Worm (Caenorhabditis elegans) whole organism, L4 larva: ENCODE measurements around the gene drr-1.

Experiments
- F26F4.8 ChIP-seq: fragments of 200-800 bp; sonication (Bioruptor generic); conservative IDR thresholded peaks from 2 replicates; pipeline ENCODE4 v1.3.6; 2022; ENCODE audit warnings: missing genetic modification characterization, missing compliant biosample characterization
- T26A8.4 ChIP-seq: fragments of 200-800 bp; sonication (Bioruptor generic); IDR thresholded peaks from 2 replicates; pipeline ENCODE4 v1.3.6; 2022; ENCODE audit warnings: missing genetic modification characterization, missing compliant biosample characterization
- aha-1 ChIP-seq: fragments of 150-350 bp; peaks from one replicate; lab custom pipeline; 2014; ENCODE audit warnings: missing biosample characterization, missing genetic modification characterization
- ama-1 ChIP-seq: fragments of 150-350 bp; optimal IDR thresholded peaks from 2 replicates; lab custom pipeline; 2014; ENCODE audit warnings: inconsistent platforms, mixed read lengths
- ceh-20 ChIP-seq: fragments of 200-800 bp; sonication (Bioruptor generic); IDR thresholded peaks from 2 replicates; pipeline ENCODE4 v1.3.6; 2022; ENCODE audit warnings: missing genetic modification reagents, missing genetic modification characterization, missing compliant biosample characterization
- ces-1 ChIP-seq: fragments of 150-350 bp; sonication (generic microtip); optimal IDR thresholded peaks from 4 replicates; lab custom pipeline; 2014; ENCODE audit warnings: missing biosample characterization, missing genetic modification reagents, missing genetic modification characterization
- cey-2 ChIP-seq: sonication (generic microtip); optimal IDR thresholded peaks from 3 replicates; lab custom pipeline; 2017; ENCODE audit warnings: missing genetic modification characterization, mild to moderate bottlenecking, missing compliant biosample characterization, antibody characterized with exemption, borderline replicate concordance; ENCODE audit not compliant: insufficient read depth
- daf-12 ChIP-seq: fragments of 150-350 bp; optimal IDR thresholded peaks from 2 replicates; lab custom pipeline; 2014; ENCODE audit warnings: missing biosample characterization, missing genetic modification reagents, missing genetic modification characterization
- daf-16 ChIP-seq, 3 experiments: sonication (generic microtip); optimal IDR thresholded peaks; 2 replicates each; lab custom pipeline; 2016 to 2017; ENCODE audit warnings: missing genetic modification characterization in 3 of 3, missing genetic modification reagents in 3 of 3, mild to moderate bottlenecking in 2 of 3, missing compliant biosample characterization in 2 of 3, missing biosample characterization in 1 of 3, moderate library complexity in 1 of 3
- dmd-9 ChIP-seq: fragments of 200-800 bp; sonication (Bioruptor generic); IDR thresholded peaks from 2 replicates; pipeline ENCODE4 v1.3.6; 2022; ENCODE audit warnings: missing genetic modification reagents, missing genetic modification characterization, missing compliant biosample characterization
- dpl-1 ChIP-seq: fragments of 150-350 bp; optimal IDR thresholded peaks from 2 replicates; lab custom pipeline; 2014; ENCODE audit warnings: missing biosample characterization, missing genetic modification reagents, missing genetic modification characterization
- dve-1 ChIP-seq: sonication (generic microtip); optimal IDR thresholded peaks from 2 replicates; lab custom pipeline; 2017; ENCODE audit warnings: antibody characterized with exemption, mild to moderate bottlenecking, missing genetic modification characterization, missing compliant biosample characterization; ENCODE audit not compliant: insufficient read depth
- egl-27 ChIP-seq: sonication (generic microtip); optimal IDR thresholded peaks from 3 replicates; lab custom pipeline; 2017; ENCODE audit warnings: missing biosample characterization, missing genetic modification reagents, missing genetic modification characterization
- fos-1 ChIP-seq: fragments of 150-350 bp; optimal IDR thresholded peaks from 2 replicates; lab custom pipeline; 2014; ENCODE audit warnings: missing biosample characterization, missing genetic modification characterization
- gei-8 ChIP-seq: fragments of 200-800 bp; sonication (Bioruptor generic); optimal IDR thresholded peaks from 2 replicates; lab custom pipeline; 2018; ENCODE audit warnings: mild to moderate bottlenecking, missing genetic modification characterization, missing compliant biosample characterization
- hif-1 ChIP-seq, 2 experiments: sonication (generic microtip); optimal IDR thresholded peaks; 2 replicates each; lab custom pipeline; 2016 to 2017; ENCODE audit warnings: missing compliant biosample characterization in 2 of 2, missing genetic modification characterization in 2 of 2, missing genetic modification reagents in 2 of 2, missing genotype in 2 of 2, mild to moderate bottlenecking in 1 of 2
- hlh-11 ChIP-seq: fragments of 200-800 bp; sonication (Bioruptor generic); optimal IDR thresholded peaks from 2 replicates; lab custom pipeline; 2018; ENCODE audit warnings: mild to moderate bottlenecking, missing genetic modification characterization, missing compliant biosample characterization
- lin-1 ChIP-seq: fragments of 200-800 bp; sonication (Bioruptor generic); IDR thresholded peaks from 2 replicates; pipeline ENCODE4 v1.3.6; 2022; ENCODE audit warnings: missing genetic modification reagents, missing genetic modification characterization, missing compliant biosample characterization
- lin-29 ChIP-seq: fragments of 200-800 bp; sonication (Bioruptor generic); IDR thresholded peaks from 2 replicates; pipeline ENCODE4 v1.3.6; 2022; ENCODE audit warnings: missing genetic modification reagents, missing genetic modification characterization, missing compliant biosample characterization
- lsy-2 ChIP-seq, 2 experiments: fragments of 150-350 bp in 1 of 2; sonication (generic microtip) in 1 of 2; optimal IDR thresholded peaks; 2 replicates each; lab custom pipeline; 2014 to 2017; ENCODE audit warnings: missing biosample characterization in 2 of 2, missing genetic modification characterization in 2 of 2
- madf-5 ChIP-seq, 2 experiments: fragments of 200-800 bp; sonication (Bioruptor generic); IDR thresholded peaks; 2 replicates each; pipeline ENCODE4 v1.3.6; 2022; ENCODE audit warnings: missing compliant biosample characterization in 2 of 2, missing genetic modification characterization in 2 of 2
- mdl-1 ChIP-seq, 2 experiments: fragments of 150-350 bp in 1 of 2; sonication (generic microtip) in 1 of 2; optimal IDR thresholded peaks; 2 replicates each; lab custom pipeline; 2014 to 2017; ENCODE audit warnings: missing biosample characterization in 2 of 2, missing genetic modification characterization in 2 of 2
- mxl-3 ChIP-seq: fragments of 200-800 bp; sonication (Bioruptor generic); optimal IDR thresholded peaks from 2 replicates; lab custom pipeline; 2018; ENCODE audit warnings: mild to moderate bottlenecking, missing genetic modification characterization, missing compliant biosample characterization
- nhr-111 ChIP-seq: fragments of 200-800 bp; sonication (Bioruptor generic); optimal IDR thresholded peaks from 2 replicates; lab custom pipeline; 2018; ENCODE audit warnings: mild to moderate bottlenecking, missing genetic modification characterization, missing compliant biosample characterization
- nhr-28 ChIP-seq: fragments of 150-350 bp; optimal IDR thresholded peaks from 2 replicates; lab custom pipeline; 2014; ENCODE audit warnings: missing biosample characterization, missing genetic modification characterization
- nhr-42 ChIP-seq: fragments of 200-800 bp; sonication (Bioruptor generic); IDR thresholded peaks from 2 replicates; pipeline ENCODE4 v1.3.6; 2022; ENCODE audit warnings: missing genetic modification characterization, missing compliant biosample characterization
- nhr-6 ChIP-seq: fragments of 150-350 bp; optimal IDR thresholded peaks from 2 replicates; lab custom pipeline; 2014; ENCODE audit warnings: missing biosample characterization, missing genetic modification characterization
- nhr-77 ChIP-seq: fragments of 150-350 bp; optimal IDR thresholded peaks from 2 replicates; lab custom pipeline; 2014; ENCODE audit warnings: missing biosample characterization, missing genetic modification characterization
- php-3 ChIP-seq: fragments of 200-800 bp; sonication (Bioruptor generic); IDR thresholded peaks from 2 replicates; pipeline ENCODE4 v1.3.6; 2022; ENCODE audit warnings: missing genetic modification reagents, missing genetic modification characterization, missing compliant biosample characterization
- pqm-1 ChIP-seq: sonication (generic microtip); optimal IDR thresholded peaks from 2 replicates; lab custom pipeline; 2017; ENCODE audit warnings: missing biosample characterization, missing genetic modification characterization
- set-16 ChIP-seq: fragments of 200-800 bp; sonication (Bioruptor generic); IDR thresholded peaks from 2 replicates; pipeline ENCODE4 v1.3.6; 2022; ENCODE audit warnings: missing genetic modification reagents, missing genetic modification characterization, missing compliant biosample characterization
- spr-1 ChIP-seq: sonication (generic microtip); optimal IDR thresholded peaks from 2 replicates; lab custom pipeline; 2016; ENCODE audit warnings: mild to moderate bottlenecking, missing genetic modification characterization, missing compliant biosample characterization
- unc-39 ChIP-seq: sonication (generic microtip); optimal IDR thresholded peaks from 2 replicates; lab custom pipeline; 2017; ENCODE audit warnings: missing biosample characterization, missing genetic modification characterization
- unc-62 ChIP-seq, 3 experiments: fragments of 150-350 bp in 1 of 3; sonication (generic microtip); optimal IDR thresholded peaks in 2 of 3; peaks in 1 of 3; 1 replicate in 1 of 3; 2 replicates in 2 of 3; lab custom pipeline; 2014 to 2017; ENCODE audit warnings: missing biosample characterization in 3 of 3, missing genetic modification characterization in 3 of 3, missing genetic modification reagents in 3 of 3, missing genotype in 1 of 3
- zfp-3 ChIP-seq: fragments of 200-800 bp; sonication (Bioruptor generic); conservative IDR thresholded peaks from 2 replicates; pipeline ENCODE4 v1.3.6; 2022; ENCODE audit warnings: missing genetic modification reagents, missing genetic modification characterization, missing compliant biosample characterization
- ztf-11 ChIP-seq: fragments of 150-350 bp; optimal IDR thresholded peaks from 2 replicates; lab custom pipeline; 2014; ENCODE audit warnings: missing biosample characterization, missing genetic modification characterization

Gene drr-1

DNA sequence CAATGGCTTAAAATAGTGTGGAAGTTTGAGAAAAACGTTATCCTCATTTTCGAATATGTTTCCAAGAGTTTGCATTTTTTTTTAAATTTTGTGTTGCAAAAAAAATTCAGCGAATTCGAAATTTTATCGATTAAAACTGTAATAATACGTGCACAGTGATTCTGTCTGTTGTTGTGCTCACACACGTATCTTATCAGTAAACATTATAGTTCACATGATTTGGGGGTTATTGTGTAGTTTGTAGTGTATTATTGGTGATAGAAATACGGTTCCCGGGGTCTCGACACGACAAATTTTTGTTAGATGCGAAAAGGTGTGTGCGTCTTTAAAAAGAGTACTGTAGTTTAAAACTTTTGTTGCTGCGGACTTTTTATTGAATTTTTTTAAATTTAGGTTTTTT lies at the start of gene drr-1:
Gene drr-1 (minus strand): TSS at position 183 of the 400 bp plus-strand sequence.
- peak; percentile 38 for TF ChIP-seq nhr-77
- TF ChIP-seq daf-16 (GFP tag; optimal IDR thresholded peaks at IDR 0.05; lab: Kevin White, UChicago) = no peak
- TF ChIP-seq daf-16 (tag; optimal IDR thresholded peaks at IDR 0.05; lab: Kevin White, UChicago) = peak; percentile 87
- TF ChIP-seq lsy-2 (tag; optimal IDR thresholded peaks at IDR 0.05; lab: Kevin White, UChicago) = peak in 1 of 2 experiments; percentile 4
- TF ChIP-seq dve-1 (tag; lab: Kevin White, UChicago) = peak; percentile 44
- TF ChIP-seq php-3 (GFP tag; lab: Robert Waterston, UW) = no peak
- peak; percentile 97 for TF ChIP-seq nhr-28
- no peak for TF ChIP-seq nhr-6
- TF ChIP-seq hlh-11 (tag; lab: Kevin White, UChicago) = peak; percentile 33
- TF ChIP-seq aha-1 (tag; lab: Kevin White, UChicago) = peak; percentile 45

DNA sequence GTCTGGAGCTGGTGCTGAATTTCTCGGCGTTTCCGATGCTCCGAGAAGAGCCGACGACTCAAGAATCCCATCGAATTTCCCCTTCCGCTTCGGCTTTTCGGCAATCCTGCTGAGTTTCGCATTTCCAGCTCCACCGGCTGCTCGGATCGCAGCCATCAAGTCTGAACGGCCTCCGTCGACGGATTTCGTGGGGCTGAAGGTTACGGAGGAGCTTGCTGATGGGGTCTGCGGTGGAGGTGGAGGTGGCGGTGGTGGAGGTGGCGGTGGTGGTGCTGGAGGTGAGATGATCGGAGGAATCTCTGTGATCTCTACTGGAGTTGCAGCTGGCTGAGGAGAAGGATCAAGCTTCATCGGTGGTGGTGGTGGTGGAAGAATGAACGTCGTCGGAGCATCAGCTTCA lies 47.3 kb upstream of the drr-1 start:
- TF ChIP-seq set-16 = peak; percentile 95
- TF ChIP-seq dmd-9 = no peak

DNA sequence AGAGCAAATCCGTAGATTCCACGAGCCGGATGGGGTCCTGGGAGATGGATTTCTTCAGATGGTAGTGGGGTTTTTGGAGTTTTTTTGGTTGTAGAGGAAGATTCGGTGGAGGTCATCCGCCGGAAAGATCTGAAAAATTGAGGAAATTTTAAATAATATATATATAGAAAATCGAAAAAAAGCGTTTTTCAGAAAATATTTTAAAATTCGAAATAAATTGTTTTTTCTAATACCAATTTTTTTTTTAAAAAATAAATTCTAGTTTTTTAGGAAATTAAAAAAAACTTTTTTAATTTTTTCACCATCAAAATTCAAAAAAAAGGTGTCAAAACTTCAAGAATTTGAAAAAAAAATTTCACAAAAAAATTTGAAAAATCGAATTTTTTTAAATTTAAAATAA lies 45.3 kb upstream of the drr-1 start, which contains the start of the genes noa-1 and Y48E1B.17:
Gene noa-1 (minus strand): TSS at position 101 of the 400 bp plus-strand sequence.
Gene Y48E1B.17 (minus strand): TSS at position 129 of the 400 bp plus-strand sequence.
- TF ChIP-seq ces-1 (GFP tag; lab: Kevin White, UChicago) (no peak), ama-1 (lab: Kevin White, UChicago) (no peak), unc-39 (no peak), fos-1 (tag; lab: Kevin White, UChicago) (no peak), hif-1 (tag; optimal IDR thresholded peaks at IDR 0.05; lab: Kevin White, UChicago) (no peak), lin-29 (GFP tag; lab: Robert Waterston, UW) (no peak), lin-1 (GFP tag; lab: Robert Waterston, UW) (no peak)

DNA sequence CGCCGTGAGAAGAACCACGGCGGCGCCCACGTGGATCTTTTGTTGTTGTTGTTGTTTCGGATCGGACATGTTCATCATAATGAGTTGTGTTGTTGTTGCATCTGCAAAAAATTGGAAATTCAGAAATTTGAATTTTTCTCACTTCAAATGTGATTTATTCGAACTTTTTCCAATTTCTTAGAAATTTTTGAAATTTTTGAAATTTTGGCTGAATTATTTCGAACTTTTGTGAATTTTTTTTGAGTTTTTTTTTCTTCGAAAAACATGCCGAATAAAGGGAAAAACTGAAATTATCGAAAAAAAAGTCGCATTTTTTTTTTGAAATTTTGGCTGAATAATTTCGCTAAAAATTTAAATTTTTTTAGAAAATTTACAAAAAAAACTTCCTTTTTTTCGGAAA lies 35.4 kb upstream of the drr-1 start, which contains the start of gene snx-14:
Gene snx-14 (minus strand): TSS at position 101 of the 400 bp plus-strand sequence.
- TF ChIP-seq spr-1 (tag; lab: Kevin White, UChicago) = no peak
- TF ChIP-seq zfp-3 (GFP tag; lab: Robert Waterston, UW) = no peak
- no peak for TF ChIP-seq pqm-1 (tag; lab: Kevin White, UChicago)
- no peak for TF ChIP-seq egl-27
- TF ChIP-seq ztf-11 (tag; lab: Kevin White, UChicago) = no peak
- TF ChIP-seq mdl-1 (tag; optimal IDR thresholded peaks at IDR 0.05; lab: Kevin White, UChicago) = no peak
- no peak for TF ChIP-seq nhr-111 (GFP tag; lab: Kevin White, UChicago)
- no peak for TF ChIP-seq dpl-1 (GFP tag; lab: Kevin White, UChicago)
- TF ChIP-seq cey-2 = no peak
- TF ChIP-seq ceh-20 (GFP tag; lab: Robert Waterston, UW) = no peak
- TF ChIP-seq madf-5 (GFP tag; IDR thresholded peaks at IDR 0.05; lab: Robert Waterston, UW) = no peak
- TF ChIP-seq gei-8 = no peak
- TF ChIP-seq mxl-3 (GFP tag; lab: Kevin White, UChicago) = no peak
- TF ChIP-seq T26A8.4 (GFP tag; lab: Robert Waterston, UW) = no peak
- TF ChIP-seq F26F4.8 (GFP tag; lab: Robert Waterston, UW) = no peak
- TF ChIP-seq unc-62 (GFP tag; optimal IDR thresholded peaks at IDR 0.05 in 1 of 2; lab: Kevin White, UChicago) = no peak
- no peak for TF ChIP-seq unc-62 (tag; optimal IDR thresholded peaks at IDR 0.05; lab: Kevin White, UChicago)
- TF ChIP-seq nhr-42 = no peak
- no peak for TF ChIP-seq daf-12 (tag; lab: Kevin White, UChicago)
- TF ChIP-seq set-16 = no peak
